Fruit fly (Drosophila melanogaster) whole organism, embryonic: ENCODE data around the gene ppk.

Experiments used
- Ada2b ChIP-seq: fragments of 200-800 bp; sonication (Bioruptor generic); IDR thresholded peaks from 2 replicates; pipeline ENCODE4 v1.3.6; 2022; ENCODE audit warnings: missing biosample characterization, missing genetic modification characterization
- CG10147 ChIP-seq: fragments of 200-800 bp; sonication (Bioruptor generic); optimal IDR thresholded peaks from 2 replicates; lab custom pipeline; 2019; ENCODE audit warnings: missing biosample characterization, mild to moderate bottlenecking, missing genetic modification characterization, moderate library complexity
- CG10209 ChIP-seq: fragments of 200-800 bp; sonication (Bioruptor generic); optimal IDR thresholded peaks from 3 replicates; lab custom pipeline; 2017; ENCODE audit warnings: missing biosample characterization, mild to moderate bottlenecking, missing genetic modification characterization, missing genetic modification reagents
- CG11504 ChIP-seq: fragments of 200-800 bp; sonication (Bioruptor generic); optimal IDR thresholded peaks from 3 replicates; lab custom pipeline; 2019; ENCODE audit warnings: missing biosample characterization, mild to moderate bottlenecking, missing genetic modification characterization, moderate library complexity
- CG11696 ChIP-seq: fragments of 200-800 bp; sonication (Bioruptor generic); IDR thresholded peaks from 2 replicates; pipeline ENCODE4 v1.3.6; 2022; ENCODE audit warnings: missing biosample characterization, missing genetic modification characterization
- CG12236 ChIP-seq: fragments of 200-800 bp; sonication (Bioruptor generic); optimal IDR thresholded peaks from 2 replicates; lab custom pipeline; 2016; ENCODE audit warnings: missing biosample characterization, missing genetic modification characterization
- CG12769 ChIP-seq: fragments of 200-800 bp; sonication (Bioruptor generic); optimal IDR thresholded peaks from 2 replicates; lab custom pipeline; 2019; ENCODE audit warnings: missing biosample characterization, mild to moderate bottlenecking, missing genetic modification characterization, moderate library complexity
- CG13296 ChIP-seq: fragments of 200-800 bp; sonication (Bioruptor generic); optimal IDR thresholded peaks from 3 replicates; lab custom pipeline; 2018; ENCODE audit warnings: missing biosample characterization, mild to moderate bottlenecking, missing genetic modification characterization
- CG13624 ChIP-seq: fragments of 200-800 bp; sonication (Bioruptor generic); optimal IDR thresholded peaks from 2 replicates; lab custom pipeline; 2016; ENCODE audit warnings: missing biosample characterization, missing genetic modification characterization
- CG15696 ChIP-seq: fragments of 200-800 bp; sonication (Bioruptor generic); optimal IDR thresholded peaks from 2 replicates; lab custom pipeline; 2019; ENCODE audit warnings: missing biosample characterization, mild to moderate bottlenecking, missing genetic modification characterization, moderate library complexity
- CG17359 ChIP-seq: fragments of 200-800 bp; sonication (Bioruptor generic); optimal IDR thresholded peaks from 3 replicates; lab custom pipeline; 2018; ENCODE audit warnings: missing biosample characterization, mild to moderate bottlenecking, missing genetic modification characterization, moderate library complexity
- CG17829 ChIP-seq: fragments of 200-800 bp; optimal IDR thresholded peaks from 2 replicates; lab custom pipeline; 2019; ENCODE audit warnings: missing biosample characterization, mild to moderate bottlenecking, missing genetic modification characterization, moderate library complexity
- CG2875 ChIP-seq: fragments of 200-800 bp; sonication (Bioruptor generic); optimal IDR thresholded peaks from 2 replicates; lab custom pipeline; 2017; ENCODE audit warnings: missing biosample characterization, mild to moderate bottlenecking, missing genetic modification characterization, missing genetic modification reagents
- CG30431 ChIP-seq: fragments of 200-800 bp; sonication (Bioruptor generic); optimal IDR thresholded peaks from 2 replicates; lab custom pipeline; 2017; ENCODE audit warnings: missing biosample characterization, missing genetic modification characterization
- CG31365 ChIP-seq: fragments of 200-800 bp; sonication (Bioruptor generic); optimal IDR thresholded peaks from 2 replicates; lab custom pipeline; 2018; ENCODE audit warnings: missing biosample characterization, mild to moderate bottlenecking, missing genetic modification characterization
- CG31441 ChIP-seq: fragments of 200-800 bp; sonication (Bioruptor generic); IDR thresholded peaks from 2 replicates; pipeline ENCODE4 v1.3.6; 2022; ENCODE audit warnings: missing biosample characterization, missing genetic modification characterization
- CG43689 ChIP-seq: fragments of 200-800 bp; sonication (Bioruptor generic); IDR thresholded peaks from 2 replicates; pipeline ENCODE4 v1.3.6; 2022; ENCODE audit warnings: missing biosample characterization, missing genetic modification characterization
- CG4424 ChIP-seq: fragments of 200-800 bp; sonication (Bioruptor generic); optimal IDR thresholded peaks from 3 replicates; lab custom pipeline; 2016; ENCODE audit warnings: missing biosample characterization, missing genetic modification characterization
- CG4854 ChIP-seq: fragments of 200-800 bp; sonication (Bioruptor generic); optimal IDR thresholded peaks from 2 replicates; lab custom pipeline; 2016; ENCODE audit warnings: missing biosample characterization, missing genetic modification characterization, inconsistent platforms
- CG6683 ChIP-seq: fragments of 200-800 bp; sonication (Bioruptor generic); optimal IDR thresholded peaks from 2 replicates; lab custom pipeline; 2017; ENCODE audit warnings: missing biosample characterization, mild to moderate bottlenecking, missing genetic modification characterization, missing genetic modification reagents
- CG6854 ChIP-seq: fragments of 200-800 bp; sonication (Bioruptor generic); optimal IDR thresholded peaks from 3 replicates; lab custom pipeline; 2017; ENCODE audit warnings: missing biosample characterization, mild to moderate bottlenecking, missing genetic modification characterization
- CG7271 ChIP-seq: fragments of 200-800 bp; sonication (Bioruptor generic); optimal IDR thresholded peaks from 2 replicates; lab custom pipeline; 2018; ENCODE audit warnings: missing biosample characterization, mild to moderate bottlenecking, missing genetic modification characterization, moderate library complexity
- CG7556 ChIP-seq: fragments of 200-800 bp; sonication (Bioruptor generic); optimal IDR thresholded peaks from 2 replicates; lab custom pipeline; 2017; ENCODE audit warnings: missing biosample characterization, mild to moderate bottlenecking, missing genetic modification characterization
- CG7839 ChIP-seq: fragments of 200-800 bp; sonication (Bioruptor generic); optimal IDR thresholded peaks from 3 replicates; lab custom pipeline; 2018; ENCODE audit warnings: missing biosample characterization, mild to moderate bottlenecking, missing genetic modification characterization, moderate library complexity
- CG8089 ChIP-seq: fragments of 200-800 bp; sonication (Bioruptor generic); optimal IDR thresholded peaks from 3 replicates; lab custom pipeline; 2016; ENCODE audit warnings: missing biosample characterization, missing genetic modification characterization
- CG8924 ChIP-seq: fragments of 200-800 bp; optimal IDR thresholded peaks from 3 replicates; lab custom pipeline; 2019; ENCODE audit warnings: missing biosample characterization, mild to moderate bottlenecking, missing genetic modification characterization, moderate library complexity
- E2f2 ChIP-seq: fragments of 200-800 bp; sonication (Bioruptor generic); IDR thresholded peaks from 2 replicates; pipeline ENCODE4 v1.3.6; 2022; ENCODE audit warnings: missing biosample characterization, missing genetic modification characterization
- Eip74EF ChIP-seq, 2 experiments: fragments of 200-800 bp in 1 of 2; fragments of >200 bp in 1 of 2; sonication (Bioruptor generic) in 1 of 2; optimal IDR thresholded peaks; 2 replicates each; lab custom pipeline; 2017 to 2019; ENCODE audit warnings: missing biosample characterization in 2 of 2, missing genetic modification characterization in 2 of 2, mild to moderate bottlenecking in 1 of 2, moderate library complexity in 1 of 2
- Fer1 ChIP-seq: fragments of 200-800 bp; sonication (Bioruptor generic); optimal IDR thresholded peaks from 2 replicates; lab custom pipeline; 2017; ENCODE audit warnings: missing biosample characterization, mild to moderate bottlenecking, missing genetic modification characterization
- HLH3B ChIP-seq: fragments of 200-800 bp; sonication (Bioruptor generic); IDR thresholded peaks from 2 replicates; pipeline ENCODE4 v1.3.6; 2022; ENCODE audit warnings: missing biosample characterization, missing genetic modification characterization
- Sox100B ChIP-seq: fragments of 200-800 bp; sonication (Bioruptor generic); optimal IDR thresholded peaks from 3 replicates; lab custom pipeline; 2018; ENCODE audit warnings: missing biosample characterization, mild to moderate bottlenecking, missing genetic modification characterization
- Spps ChIP-seq: fragments of 200-800 bp; sonication (Bioruptor generic); optimal IDR thresholded peaks from 2 replicates; lab custom pipeline; 2018; ENCODE audit warnings: missing biosample characterization, mild to moderate bottlenecking, missing genetic modification characterization
- Xbp1 ChIP-seq: fragments of 200-800 bp; sonication (Bioruptor generic); optimal IDR thresholded peaks from 3 replicates; lab custom pipeline; 2016; ENCODE audit warnings: missing biosample characterization, mild to moderate bottlenecking, missing genetic modification characterization
- chn ChIP-seq: fragments of 200-800 bp; sonication (Bioruptor generic); optimal IDR thresholded peaks from 2 replicates; lab custom pipeline; 2016; ENCODE audit warnings: missing biosample characterization, missing genetic modification characterization
- croc ChIP-seq: fragments of 200-800 bp; sonication (Bioruptor generic); conservative IDR thresholded peaks from 3 replicates; pipeline ENCODE4 v1.3.6; 2022; ENCODE audit warnings: missing biosample characterization, missing genetic modification characterization
- cwo ChIP-seq: fragments of 200-800 bp; sonication (Bioruptor generic); optimal IDR thresholded peaks from 3 replicates; lab custom pipeline; 2017; ENCODE audit warnings: missing biosample characterization, missing genetic modification characterization, mild to moderate bottlenecking, moderate library complexity, missing genetic modification reagents
- disco-r ChIP-seq: fragments of 200-800 bp; sonication (Bioruptor generic); optimal IDR thresholded peaks from 2 replicates; lab custom pipeline; 2016; ENCODE audit warnings: missing biosample characterization, missing genetic modification characterization
- esg ChIP-seq: fragments of 200-800 bp; sonication (Bioruptor generic); conservative IDR thresholded peaks from 2 replicates; pipeline ENCODE4 v1.3.6; 2022; ENCODE audit warnings: missing biosample characterization, missing genetic modification characterization
- fd96Cb ChIP-seq: fragments of 200-800 bp; sonication (Bioruptor generic); optimal IDR thresholded peaks from 2 replicates; lab custom pipeline; 2018; ENCODE audit warnings: missing biosample characterization, mild to moderate bottlenecking, missing genetic modification characterization, moderate library complexity
- gsb-n ChIP-seq: fragments of 200-800 bp; sonication (Bioruptor generic); optimal IDR thresholded peaks from 3 replicates; lab custom pipeline; 2018; ENCODE audit warnings: missing biosample characterization, mild to moderate bottlenecking, missing genetic modification characterization
- lab ChIP-seq: fragments of 200-800 bp; sonication (Bioruptor generic); optimal IDR thresholded peaks from 3 replicates; lab custom pipeline; 2017; ENCODE audit warnings: missing biosample characterization, missing genetic modification characterization, mild to moderate bottlenecking, moderate library complexity, missing genetic modification reagents
- nau ChIP-seq: fragments of 200-800 bp; sonication (Bioruptor generic); optimal IDR thresholded peaks from 3 replicates; lab custom pipeline; 2017; ENCODE audit warnings: missing biosample characterization, mild to moderate bottlenecking, missing genetic modification characterization, missing genetic modification reagents
- onecut ChIP-seq: fragments of 200-800 bp; sonication (Bioruptor generic); IDR thresholded peaks from 2 replicates; pipeline ENCODE4 v1.3.6; 2022; ENCODE audit warnings: missing biosample characterization, missing genetic modification characterization
- prd ChIP-seq, 3 experiments: fragments of >200 bp in 2 of 3; fragments of 200-800 bp in 1 of 3; sonication (Bioruptor generic) in 1 of 3; optimal IDR thresholded peaks in 2 of 3; IDR thresholded peaks in 1 of 3; 2 replicates in 2 of 3; 3 replicates in 1 of 3; pipeline versions ENCODE4 v1.3.6 to Lab custom; 2017 to 2022; ENCODE audit warnings: missing biosample characterization in 1 of 3, missing genetic modification characterization in 1 of 3
- sens ChIP-seq: fragments of 200-800 bp; sonication (Bioruptor generic); peaks from one replicate; lab custom pipeline; 2016; ENCODE audit warnings: missing biosample characterization, missing genetic modification characterization
- slou ChIP-seq: fragments of 200-800 bp; sonication (Bioruptor generic); optimal IDR thresholded peaks from 3 replicates; lab custom pipeline; 2016; ENCODE audit warnings: missing biosample characterization, missing genetic modification characterization
- tap ChIP-seq: fragments of 200-800 bp; optimal IDR thresholded peaks from 3 replicates; lab custom pipeline; 2019; ENCODE audit warnings: missing biosample characterization, mild to moderate bottlenecking, missing genetic modification characterization, moderate library complexity
- trem ChIP-seq: fragments of 200-800 bp; optimal IDR thresholded peaks from 3 replicates; lab custom pipeline; 2019; ENCODE audit warnings: missing biosample characterization, mild to moderate bottlenecking, missing genetic modification characterization, moderate library complexity
- vnd ChIP-seq: fragments of 200-800 bp; sonication (Bioruptor generic); IDR thresholded peaks from 3 replicates; pipeline ENCODE4 v1.3.6; 2022; ENCODE audit warnings: missing biosample characterization, missing genetic modification characterization; ENCODE audit not compliant: partially characterized antibody

The ppk gene

dm6 chr2L:14367274-14367669 lies 13.7 kb downstream of the ppk start (continued):
- no peak for TF ChIP-seq disco-r (GFP tag; lab: Kevin White, UChicago)
- peak; percentile 32 for TF ChIP-seq CG6854 (GFP tag; lab: Kevin White, UChicago)
- peak; percentile 48 for TF ChIP-seq cwo (GFP tag; lab: Kevin White, UChicago)
- TF ChIP-seq Fer1: peak; percentile 60
- peak; percentile 50 for TF ChIP-seq Ada2b (GFP tag; lab: Robert Waterston, UW)
- peak; percentile 50 for TF ChIP-seq CG11504 (tag; lab: Kevin White, UChicago)
- peak; percentile 12 for TF ChIP-seq CG6683
- no peak for TF ChIP-seq CG12236 (GFP tag; lab: Kevin White, UChicago)
- TF ChIP-seq CG7556 (GFP tag; lab: Kevin White, UChicago): peak; percentile 1
- TF ChIP-seq CG43689: no peak
- TF ChIP-seq tap (tag; lab: Kevin White, UChicago): peak; percentile 33
- TF ChIP-seq Eip74EF (GFP tag; optimal IDR thresholded peaks at IDR 0.05; lab: Kevin White, UChicago): peak in 1 of 2 experiments; percentile 59
- TF ChIP-seq nau (GFP tag; lab: Kevin White, UChicago): peak; percentile 44
- TF ChIP-seq Spps (tag; lab: Kevin White, UChicago): peak; percentile 4
- TF ChIP-seq Xbp1 (GFP tag; lab: Kevin White, UChicago): peak; percentile 54
- peak; percentile 31 for TF ChIP-seq CG15696 (tag; lab: Kevin White, UChicago)
- TF ChIP-seq CG10209 (GFP tag; lab: Kevin White, UChicago): peak; percentile 5
- TF ChIP-seq chn (GFP tag; lab: Kevin White, UChicago): no peak
- TF ChIP-seq CG7271: peak; percentile 36
- TF ChIP-seq fd96Cb (tag; lab: Kevin White, UChicago): peak; percentile 58
- TF ChIP-seq lab (GFP tag; lab: Kevin White, UChicago): peak; percentile 33
- peak; percentile 17 for TF ChIP-seq CG2875 (GFP tag; lab: Kevin White, UChicago)
- TF ChIP-seq CG4424: peak; percentile 44
- TF ChIP-seq CG11696 (GFP tag; lab: Robert Waterston, UW): peak; percentile 68; the same call in 1 of the 2 replicates
- TF ChIP-seq trem (tag; lab: Kevin White, UChicago): peak; percentile 47
- TF ChIP-seq E2f2 (GFP tag; lab: Robert Waterston, UW): peak; percentile 21; the same call in 1 of the 2 replicates
- peak; percentile 65 for TF ChIP-seq CG17829 (tag; lab: Kevin White, UChicago)
- TF ChIP-seq croc (GFP tag; lab: Robert Waterston, UW): peak; percentile 18; the same call in 1 of the 3 replicates
- no peak for TF ChIP-seq CG12769 (tag; lab: Kevin White, UChicago)
- TF ChIP-seq CG31365 (tag; lab: Kevin White, UChicago): no peak
- no peak for TF ChIP-seq vnd (GFP tag; lab: Robert Waterston, UW)
- TF ChIP-seq prd (optimal IDR thresholded peaks at IDR 0.05; lab: Kevin White, UChicago): no peak
- peak; percentile 50; the same call in 1 of the 3 replicates for TF ChIP-seq prd (GFP tag; IDR thresholded peaks at IDR 0.05; lab: Robert Waterston, UW)
- peak; percentile 33 for TF ChIP-seq CG30431 (GFP tag; lab: Kevin White, UChicago)
- no peak for TF ChIP-seq CG8089
- TF ChIP-seq Sox100B (GFP tag; lab: Kevin White, UChicago): peak; percentile 82
- 0 out of 2 replicates have a peak, but pooled peaks have one; percentile 19 for TF ChIP-seq onecut (GFP tag; lab: Robert Waterston, UW)
- TF ChIP-seq slou (GFP tag; lab: Kevin White, UChicago): peak; percentile 21
- TF ChIP-seq CG13624 (GFP tag; lab: Kevin White, UChicago): no peak
- TF ChIP-seq CG17359 (tag; lab: Kevin White, UChicago): peak; percentile 60
- peak; percentile 18 for TF ChIP-seq CG8924 (tag; lab: Kevin White, UChicago)
- TF ChIP-seq CG7839: peak; percentile 80
- TF ChIP-seq esg (GFP tag; lab: Robert Waterston, UW): peak; percentile 38
- peak; percentile 48 for TF ChIP-seq gsb-n (tag; lab: Kevin White, UChicago)
- TF ChIP-seq CG4854 (GFP tag; lab: Kevin White, UChicago): no peak
- TF ChIP-seq HLH3B (GFP tag; lab: Robert Waterston, UW): peak; percentile 30; the same call in 1 of the 2 replicates
- TF ChIP-seq sens (GFP tag; lab: Kevin White, UChicago): peak; percentile 52
- TF ChIP-seq CG10147 (GFP tag; lab: Kevin White, UChicago): peak; percentile 24
- peak; percentile 81 for TF ChIP-seq CG31441 (GFP tag; lab: Robert Waterston, UW)
- TF ChIP-seq CG13296 (GFP tag; lab: Kevin White, UChicago): peak; percentile 50
